Worm (Caenorhabditis elegans) whole organism, midembryonic: ENCODE measurements around the gene mccc-1.

Experiments used
- T22C8.4 ChIP-seq: fragments of 200-800 bp; sonication (Bioruptor generic); IDR thresholded peaks from 2 replicates; pipeline ENCODE4 v1.3.6; 2022; ENCODE audit warnings: missing genetic modification characterization, missing compliant biosample characterization
- cog-1 ChIP-seq: sonication (generic microtip); optimal IDR thresholded peaks from 2 replicates; lab custom pipeline; 2016; ENCODE audit warnings: missing genetic modification characterization, missing compliant biosample characterization
- klf-2 ChIP-seq: fragments of 200-800 bp; sonication (Bioruptor generic); conservative IDR thresholded peaks from 2 replicates; pipeline ENCODE4 v1.3.6; 2022; ENCODE audit warnings: missing genetic modification reagents, missing genetic modification characterization, missing compliant biosample characterization
- med-1 ChIP-seq: sonication (generic microtip); optimal IDR thresholded peaks from 2 replicates; lab custom pipeline; 2017; ENCODE audit warnings: missing genetic modification characterization, mild to moderate bottlenecking, missing compliant biosample characterization, antibody characterized with exemption, missing genetic modification reagents; ENCODE audit not compliant: insufficient read depth

ce11 chrIV:9872786-9873185 is 11.6 kb upstream of the mccc-1 start:
- TF ChIP-seq T22C8.4 (GFP tag; lab: Robert Waterston, UW) (no peak), med-1 (GFP tag; lab: Kevin White, UChicago) (no peak), cog-1 (tag; lab: Kevin White, UChicago) (no peak), klf-2 (GFP tag; lab: Robert Waterston, UW) (no peak)
